Worm (Caenorhabditis elegans): ENCODE measurements around the gene C54D10.10.

C54D10.10 gene

ce11 chrV:12449902-12450301 lies at the start of gene C54D10.10:
C54D10.10 (minus strand) TSS chrV:12450002.
- TF ChIP-seq unc-62 (GFP tag; optimal IDR thresholded peaks at IDR 0.05) = no peak

DNA sequence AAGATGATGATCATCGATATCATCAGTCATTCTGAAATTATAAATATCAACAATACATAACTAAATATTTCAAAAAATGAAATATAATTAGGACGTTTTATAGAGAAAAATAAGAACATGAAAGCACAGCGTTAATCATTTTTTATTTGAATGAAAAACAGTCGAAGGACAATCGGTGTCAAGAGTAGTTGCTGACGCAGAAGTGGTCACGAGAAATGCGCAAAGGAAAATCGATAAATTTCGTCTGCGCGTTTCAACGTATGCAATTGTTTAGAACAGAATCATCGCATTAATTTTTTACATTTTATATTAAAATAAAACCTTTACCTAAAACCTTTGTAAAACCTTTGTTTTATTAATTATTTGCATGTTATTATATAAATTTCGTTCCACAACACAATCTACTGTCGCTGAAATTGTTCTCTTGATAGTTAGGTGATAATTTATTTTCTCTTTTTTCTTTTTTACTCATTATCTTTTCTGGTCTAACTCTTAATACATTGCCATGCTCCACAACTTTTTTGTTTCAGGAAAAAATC lies 48.0 kb upstream of the C54D10.10 start, which contains the start of the genes W04D2.4 and rbm-25:
W04D2.4 (minus strand) TSS at position 31 of the 539 bp plus-strand sequence.
rbm-25 (plus strand) TSS at position 489 of the 539 bp plus-strand sequence.
- no peak for TF ChIP-seq unc-62 (GFP tag; optimal IDR thresholded peaks at IDR 0.05)

- no peak for TF ChIP-seq unc-62 (GFP tag; optimal IDR thresholded peaks at IDR 0.05)
These were observed 44.7 kb upstream of the C54D10.10 start, which contains the start of gene mrps-11 for ce11 chrV:12494522-12494921. mrps-11 (minus strand) TSS chrV:12494622.

DNA sequence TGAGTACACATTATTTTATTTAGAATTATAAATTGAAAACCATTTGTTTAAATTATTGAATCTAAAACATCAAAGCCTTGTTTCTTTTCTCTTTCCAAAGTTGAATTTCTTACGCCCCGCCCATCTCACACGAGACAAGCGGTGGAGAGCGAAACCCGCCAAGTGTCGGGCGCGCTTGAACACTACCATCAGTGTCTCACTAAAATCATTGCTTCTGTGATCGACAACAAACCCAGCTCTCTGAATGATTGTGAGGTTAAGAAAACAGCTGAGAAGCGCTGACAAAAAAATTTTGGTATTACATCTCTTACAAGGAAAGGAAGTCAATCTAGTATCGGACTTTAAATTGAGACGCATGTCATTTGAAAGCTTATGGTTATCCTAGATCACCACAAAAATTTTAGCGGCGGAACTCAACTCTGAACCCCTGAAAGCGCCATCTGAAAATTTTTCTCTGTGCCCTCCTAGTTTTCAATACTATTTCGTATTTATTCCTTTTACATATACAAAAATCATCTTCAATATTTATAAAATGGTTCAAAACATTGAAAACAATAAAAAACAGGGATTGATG lies 41.4 kb upstream of the C54D10.10 start:
- no peak for TF ChIP-seq unc-62 (GFP tag; optimal IDR thresholded peaks at IDR 0.05)

DNA sequence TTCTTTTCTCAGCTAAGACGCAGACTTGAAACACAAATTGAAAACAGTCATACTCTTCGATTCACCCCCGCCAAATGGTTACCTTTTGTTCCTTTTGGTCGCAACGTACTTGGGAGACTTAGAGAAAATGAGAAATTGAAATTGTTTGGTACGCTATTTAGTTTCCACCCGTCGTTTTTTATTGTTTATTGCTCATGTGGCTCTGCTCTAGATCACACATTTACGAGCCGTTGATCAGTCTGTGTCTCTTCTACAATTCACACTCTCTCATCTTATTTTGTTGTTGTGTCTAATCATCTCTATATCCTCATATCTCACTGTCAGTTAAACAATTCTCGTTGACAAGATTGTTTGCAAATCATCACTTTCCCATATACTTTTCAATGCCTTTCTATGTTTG lies 38.2 kb upstream of the C54D10.10 start:
- TF ChIP-seq unc-62 (GFP tag; optimal IDR thresholded peaks at IDR 0.05) = no peak

DNA sequence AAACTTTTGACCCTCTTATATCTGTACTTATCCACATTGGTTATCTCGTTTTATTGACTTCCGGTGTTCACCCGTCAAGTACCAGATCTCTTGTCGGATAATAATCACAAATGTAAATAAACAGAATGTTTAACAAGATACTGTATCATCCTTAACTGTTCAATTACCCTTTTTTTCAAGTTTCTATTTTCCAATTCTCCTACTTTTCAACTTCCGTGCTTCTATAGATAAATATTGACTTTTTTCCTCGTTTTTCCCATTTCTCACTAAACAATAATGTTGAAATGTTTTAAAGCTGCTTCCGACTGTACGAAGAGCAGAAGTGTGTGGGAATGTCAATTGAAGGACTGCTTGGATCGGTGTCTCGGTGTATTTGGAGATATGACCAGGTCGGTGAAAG lies 37.1 kb upstream of the C54D10.10 start, which contains the start of gene inx-11:
inx-11 (plus strand) TSS at position 301 of the 400 bp plus-strand sequence.
- no peak for TF ChIP-seq unc-62 (GFP tag; optimal IDR thresholded peaks at IDR 0.05)

DNA sequence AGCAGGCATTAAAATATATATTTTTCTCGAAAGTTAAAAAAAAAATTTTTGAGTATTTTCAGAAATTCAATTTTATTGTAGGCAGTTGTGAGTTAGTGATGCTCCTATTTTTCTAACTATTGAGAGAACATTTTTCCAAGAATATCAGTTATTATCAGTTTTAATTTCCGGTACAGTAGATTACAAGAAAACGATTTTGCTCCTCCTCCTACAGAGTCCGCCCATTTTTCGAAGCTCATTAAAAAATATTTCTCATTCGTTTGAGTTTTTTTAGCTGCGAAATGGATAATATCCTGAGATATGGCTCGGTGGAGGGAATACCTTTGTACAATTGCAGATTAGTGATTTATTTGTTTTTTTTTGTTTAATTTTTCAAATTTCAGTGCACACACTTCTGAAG lies 34.8 kb upstream of the C54D10.10 start, which contains the start of gene srt-39:
srt-39 (plus strand) TSS at position 301 of the 400 bp plus-strand sequence.
- no peak for TF ChIP-seq unc-62 (GFP tag; optimal IDR thresholded peaks at IDR 0.05)

DNA sequence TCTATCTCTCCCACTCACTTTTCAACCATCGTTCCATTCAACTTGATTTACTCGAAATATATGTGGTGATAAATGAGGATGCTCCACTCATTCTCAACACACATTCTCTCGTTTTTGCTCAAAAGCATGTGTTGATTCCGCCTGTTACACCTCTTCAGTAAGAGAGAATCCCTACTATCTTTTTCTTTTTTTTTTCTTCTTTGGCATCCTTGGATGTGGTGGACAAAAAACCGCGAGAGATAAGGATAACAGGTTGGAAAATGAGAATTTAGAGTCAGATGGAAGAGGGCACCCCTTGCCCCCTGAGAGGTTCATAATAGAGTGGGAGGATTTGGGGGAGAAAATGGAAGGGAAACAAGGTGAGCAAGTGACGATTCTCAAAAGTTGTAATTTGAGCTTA lies 29.2 kb upstream of the C54D10.10 start:
- no peak for TF ChIP-seq unc-62 (GFP tag; optimal IDR thresholded peaks at IDR 0.05)

DNA sequence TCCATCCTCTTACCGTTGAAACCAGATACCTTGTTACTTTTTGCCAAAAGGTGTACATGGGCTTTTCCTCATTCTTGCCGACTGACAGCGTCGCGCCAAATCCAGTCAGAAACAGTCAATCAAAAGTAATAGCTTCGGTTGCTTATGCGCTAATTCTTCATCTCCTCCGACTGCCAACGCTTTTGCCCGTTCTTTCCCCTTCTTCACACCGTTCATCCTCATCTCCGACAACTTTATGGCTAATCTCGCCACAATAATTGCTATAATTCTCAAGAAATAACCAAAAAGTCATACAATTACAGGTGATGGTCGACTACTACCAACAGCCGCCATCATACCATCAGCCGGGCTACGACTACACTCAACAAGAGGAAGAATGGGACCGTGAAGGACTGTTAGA lies 28.3 kb upstream of the C54D10.10 start, which contains the start of gene atn-1:
atn-1 (plus strand) TSS at position 301 of the 400 bp plus-strand sequence.
- no peak for TF ChIP-seq unc-62 (GFP tag; optimal IDR thresholded peaks at IDR 0.05)

ce11 chrV:12477139-12477538 lies 27.3 kb upstream of the C54D10.10 start:
- TF ChIP-seq unc-62 (GFP tag; optimal IDR thresholded peaks at IDR 0.05) = no peak

ce11 chrV:12475360-12475759 lies 25.6 kb upstream of the C54D10.10 start:
- no peak for TF ChIP-seq unc-62 (GFP tag; optimal IDR thresholded peaks at IDR 0.05)

DNA sequence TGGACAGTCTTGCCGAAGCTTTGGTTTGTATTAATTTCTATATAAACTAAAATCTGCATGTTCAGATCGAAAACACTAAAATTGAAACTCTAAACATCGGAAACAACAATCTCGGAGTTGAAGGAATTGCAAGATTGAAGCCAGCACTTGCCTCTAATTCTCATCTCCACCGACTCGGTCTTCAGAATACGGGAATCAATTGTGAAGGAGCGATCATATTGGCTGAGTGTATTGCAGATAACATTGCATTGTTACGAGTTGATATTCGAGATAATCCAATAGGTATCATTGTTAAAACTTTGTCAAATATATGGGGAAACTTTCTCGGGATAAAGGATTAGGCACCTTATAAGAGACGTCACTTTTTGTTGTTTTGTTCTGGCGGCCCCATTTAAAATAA lies 20.5 kb upstream of the C54D10.10 start:
- TF ChIP-seq unc-62 (GFP tag; optimal IDR thresholded peaks at IDR 0.05) = no peak

DNA sequence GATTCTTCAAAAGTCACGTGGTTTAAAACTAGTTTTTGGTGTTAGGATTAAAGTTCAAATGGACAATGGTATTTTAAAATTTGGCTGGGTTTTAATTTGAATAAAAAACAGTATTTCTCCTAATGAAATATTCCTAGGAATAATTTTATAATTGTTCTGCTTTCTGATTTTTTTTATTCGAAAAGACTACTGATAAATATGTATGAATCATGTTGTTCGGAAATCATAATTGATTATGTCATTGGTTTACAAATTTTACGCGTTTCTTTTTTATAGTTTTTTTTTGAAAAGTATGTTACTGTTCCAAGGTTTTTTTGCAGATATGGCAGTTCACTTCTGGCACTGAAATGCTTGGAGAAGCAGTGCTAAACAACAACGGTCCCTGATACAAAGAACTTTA lies 18.6 kb upstream of the C54D10.10 start, which contains the start of gene F28C1.3:
F28C1.3 (plus strand) TSS at position 301 of the 400 bp plus-strand sequence.
- no peak for TF ChIP-seq unc-62 (GFP tag; optimal IDR thresholded peaks at IDR 0.05)

- TF ChIP-seq unc-62 (GFP tag; optimal IDR thresholded peaks at IDR 0.05) = no peak
These were observed 18.0 kb upstream of the C54D10.10 start for ce11 chrV:12467755-12468154.

ce11 chrV:12466653-12467052 lies 16.9 kb upstream of the C54D10.10 start:
- no peak for TF ChIP-seq unc-62 (GFP tag; optimal IDR thresholded peaks at IDR 0.05)

DNA sequence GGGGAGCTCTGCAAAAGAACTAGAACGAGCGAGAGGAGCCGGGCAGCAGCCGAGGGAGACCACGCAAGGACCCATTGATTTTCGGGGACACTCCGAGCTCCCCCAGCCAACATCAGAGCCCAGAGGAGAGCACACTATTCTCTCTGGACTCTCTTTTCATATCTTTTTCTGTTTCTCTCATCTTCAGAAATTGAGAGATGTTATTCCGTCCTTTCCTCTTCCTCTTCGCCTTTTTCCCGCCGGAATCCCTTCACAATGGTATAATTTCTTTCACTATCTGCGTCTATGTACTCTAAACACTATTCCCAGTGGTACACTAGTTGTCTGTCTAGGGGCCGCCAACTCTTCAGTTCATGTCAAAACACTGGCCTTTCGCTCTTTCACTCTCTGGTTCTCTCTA lies 15.6 kb upstream of the C54D10.10 start:
- no peak for TF ChIP-seq unc-62 (GFP tag; optimal IDR thresholded peaks at IDR 0.05)

- no peak for TF ChIP-seq unc-62 (GFP tag; optimal IDR thresholded peaks at IDR 0.05)
These were observed 13.1 kb upstream of the C54D10.10 start, which contains the start of gene egl-10 for ce11 chrV:12462908-12463307. egl-10 (minus strand) TSS chrV:12463008.
